Worm (Caenorhabditis elegans): ENCODE results near the gene plpp-1.3.

DNA sequence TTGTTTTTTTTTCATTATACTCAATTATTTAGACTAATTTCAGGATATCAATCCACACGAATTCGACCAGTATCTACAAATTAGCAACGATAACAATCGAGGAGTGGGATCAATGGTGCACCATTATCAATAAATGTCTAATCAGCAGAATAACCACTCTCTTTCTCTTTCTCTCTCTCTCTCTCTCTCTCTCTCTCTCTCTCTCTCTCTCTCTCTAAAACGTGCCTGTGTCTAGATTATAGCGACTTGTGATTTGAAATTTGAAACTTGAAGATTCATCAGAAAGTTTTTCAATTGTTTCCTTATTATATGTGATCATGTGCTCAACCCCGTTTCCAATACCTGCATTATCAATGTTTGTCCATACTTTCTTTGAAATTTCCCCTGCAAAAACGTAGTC is 864 bp upstream of the plpp-1.3 start:
- TF ChIP-seq dao-5 (tag; optimal IDR thresholded peaks at IDR 0.05) (no peak), him-1 (tag; optimal IDR thresholded peaks at IDR 0.05) (no peak)
